Fruit fly (Drosophila melanogaster) whole organism, embryonic: ENCODE data around the gene ArfGAP1.

Experiments
- CG10565 ChIP-seq: fragments of 200-800 bp; sonication (Bioruptor generic); optimal IDR thresholded peaks from 3 replicates; lab custom pipeline; 2016; ENCODE audit warnings: missing biosample characterization, mild to moderate bottlenecking, missing genetic modification characterization
- CG15269 ChIP-seq: fragments of 200-800 bp; sonication (Bioruptor generic); optimal IDR thresholded peaks from 2 replicates; lab custom pipeline; 2018; ENCODE audit warnings: missing biosample characterization, mild to moderate bottlenecking, missing genetic modification characterization, moderate library complexity
- CG17568 ChIP-seq: fragments of 200-800 bp; sonication (Bioruptor generic); optimal IDR thresholded peaks from 2 replicates; lab custom pipeline; 2018; ENCODE audit warnings: missing biosample characterization, mild to moderate bottlenecking, missing genetic modification characterization, moderate library complexity
- CG1832 ChIP-seq: fragments of 200-800 bp; sonication (Bioruptor generic); optimal IDR thresholded peaks from 2 replicates; lab custom pipeline; 2017; ENCODE audit warnings: missing biosample characterization, mild to moderate bottlenecking, missing genetic modification characterization, inconsistent platforms
- CG2120 ChIP-seq: fragments of 200-800 bp; sonication (Bioruptor generic); optimal IDR thresholded peaks from 3 replicates; lab custom pipeline; 2016; ENCODE audit warnings: missing biosample characterization, missing genetic modification characterization
- CG3163 ChIP-seq: fragments of 200-800 bp; sonication (Bioruptor generic); optimal IDR thresholded peaks from 3 replicates; lab custom pipeline; 2016; ENCODE audit warnings: missing biosample characterization, missing genetic modification characterization
- CG3281 ChIP-seq: fragments of 200-800 bp; sonication (Bioruptor generic); optimal IDR thresholded peaks from 3 replicates; lab custom pipeline; 2017; ENCODE audit warnings: missing biosample characterization, mild to moderate bottlenecking, missing genetic modification characterization
- CG34224 ChIP-seq: fragments of 200-800 bp; sonication (Bioruptor generic); IDR thresholded peaks from 3 replicates; pipeline ENCODE4 v1.3.6; 2022; ENCODE audit warnings: missing biosample characterization, missing genetic modification characterization; ENCODE audit not compliant: partially characterized antibody
- CG34376 ChIP-seq: fragments of 200-800 bp; sonication (Bioruptor generic); optimal IDR thresholded peaks from 2 replicates; lab custom pipeline; 2018; ENCODE audit warnings: missing biosample characterization, mild to moderate bottlenecking, missing genetic modification characterization
- CG4424 ChIP-seq: fragments of 200-800 bp; sonication (Bioruptor generic); optimal IDR thresholded peaks from 3 replicates; lab custom pipeline; 2016; ENCODE audit warnings: missing biosample characterization, missing genetic modification characterization
- CG9437 ChIP-seq: fragments of 200-800 bp; sonication (Bioruptor generic); optimal IDR thresholded peaks from 2 replicates; lab custom pipeline; 2018; ENCODE audit warnings: missing biosample characterization, mild to moderate bottlenecking, missing genetic modification characterization
- Deaf1 ChIP-seq: fragments of 200-800 bp; optimal IDR thresholded peaks from 3 replicates; lab custom pipeline; 2019; ENCODE audit warnings: missing biosample characterization, mild to moderate bottlenecking, missing genetic modification characterization, moderate library complexity
- Dip2 ChIP-seq: fragments of 200-800 bp; sonication (Bioruptor generic); IDR thresholded peaks from 2 replicates; pipeline ENCODE4 v1.3.6; 2022; ENCODE audit warnings: missing biosample characterization, missing genetic modification characterization
- Ets65A ChIP-seq: fragments of 200-800 bp; sonication (Bioruptor generic); peaks from one replicate; lab custom pipeline; 2016; ENCODE audit warnings: missing biosample characterization, missing genetic modification characterization
- H2.0 ChIP-seq: fragments of 200-800 bp; sonication (Bioruptor generic); IDR thresholded peaks from 2 replicates; pipeline ENCODE4 v1.3.6; 2022; ENCODE audit warnings: missing biosample characterization, missing genetic modification characterization
- Hey ChIP-seq: fragments of 200-800 bp; sonication (Bioruptor generic); optimal IDR thresholded peaks from 3 replicates; lab custom pipeline; 2018; ENCODE audit warnings: missing biosample characterization, mild to moderate bottlenecking, missing genetic modification characterization
- MESR4 ChIP-seq: fragments of 200-800 bp; sonication (Bioruptor generic); optimal IDR thresholded peaks from 2 replicates; lab custom pipeline; 2018; ENCODE audit warnings: missing biosample characterization, mild to moderate bottlenecking, missing genetic modification characterization, moderate library complexity
- Meics ChIP-seq: fragments of 200-800 bp; sonication (Bioruptor generic); optimal IDR thresholded peaks from 2 replicates; lab custom pipeline; 2017; ENCODE audit warnings: missing biosample characterization, mild to moderate bottlenecking, missing genetic modification characterization
- Neu2 ChIP-seq: fragments of 200-800 bp; sonication (Bioruptor generic); optimal IDR thresholded peaks from 3 replicates; lab custom pipeline; 2016; ENCODE audit warnings: missing biosample characterization, missing genetic modification characterization, borderline replicate concordance
- Oaz ChIP-seq: fragments of 200-800 bp; sonication (Bioruptor generic); IDR thresholded peaks from 2 replicates; pipeline ENCODE4 v1.3.6; 2022; ENCODE audit warnings: missing biosample characterization, missing genetic modification characterization
- Pdp1 ChIP-seq, 2 experiments: fragments of 200-800 bp; sonication (Bioruptor generic); optimal IDR thresholded peaks; 3 replicates each; lab custom pipeline; 2016; ENCODE audit warnings: missing biosample characterization in 2 of 2, missing genetic modification characterization in 2 of 2, mild to moderate bottlenecking in 1 of 2, moderate library complexity in 1 of 2
- Poxn ChIP-seq: fragments of 200-800 bp; sonication (Bioruptor generic); IDR thresholded peaks from 2 replicates; pipeline ENCODE4 v1.3.6; 2022; ENCODE audit warnings: missing biosample characterization, missing genetic modification characterization
- Trl ChIP-seq, 3 experiments: fragments of >200 bp in 2 of 3; fragments of 200-800 bp in 1 of 3; sonication (Bioruptor generic) in 1 of 3; optimal IDR thresholded peaks; 2 replicates in 1 of 3; 3 replicates in 2 of 3; lab custom pipeline; 2016 to 2017; ENCODE audit warnings: missing biosample characterization in 1 of 3, missing genetic modification characterization in 1 of 3
- Xbp1 ChIP-seq: fragments of 200-800 bp; sonication (Bioruptor generic); optimal IDR thresholded peaks from 3 replicates; lab custom pipeline; 2016; ENCODE audit warnings: missing biosample characterization, mild to moderate bottlenecking, missing genetic modification characterization
- Xrp1 ChIP-seq: fragments of 200-800 bp; sonication (Bioruptor generic); IDR thresholded peaks from 2 replicates; pipeline ENCODE4 v1.3.6; 2022; ENCODE audit warnings: missing biosample characterization, missing genetic modification characterization
- ab ChIP-seq: fragments of 200-800 bp; sonication (Bioruptor generic); optimal IDR thresholded peaks from 2 replicates; lab custom pipeline; 2016; ENCODE audit warnings: missing biosample characterization, missing genetic modification characterization
- chinmo ChIP-seq: fragments of 200-800 bp; sonication (Bioruptor generic); IDR thresholded peaks from 4 replicates; pipeline ENCODE4 v1.3.6; 2022; ENCODE audit warnings: missing biosample characterization, missing genetic modification characterization; ENCODE audit not compliant: partially characterized antibody
- chn ChIP-seq: fragments of 200-800 bp; sonication (Bioruptor generic); optimal IDR thresholded peaks from 2 replicates; lab custom pipeline; 2016; ENCODE audit warnings: missing biosample characterization, missing genetic modification characterization
- corto ChIP-seq: fragments of 200-800 bp; sonication (Bioruptor generic); optimal IDR thresholded peaks from 2 replicates; lab custom pipeline; 2016; ENCODE audit warnings: missing biosample characterization, mild to moderate bottlenecking, missing genetic modification characterization, moderate library complexity
- dimm ChIP-seq: fragments of 200-800 bp; sonication (Bioruptor generic); IDR thresholded peaks from 2 replicates; pipeline ENCODE4 v1.3.6; 2022; ENCODE audit warnings: missing biosample characterization, missing genetic modification characterization
- dysf ChIP-seq: fragments of 200-800 bp; sonication (Bioruptor generic); IDR thresholded peaks from 3 replicates; pipeline ENCODE4 v1.3.6; 2022; ENCODE audit warnings: missing biosample characterization, missing genetic modification characterization
- exex ChIP-seq: fragments of 200-800 bp; sonication (Bioruptor generic); optimal IDR thresholded peaks from 4 replicates; lab custom pipeline; 2018; ENCODE audit warnings: missing biosample characterization, mild to moderate bottlenecking, missing genetic modification characterization, moderate library complexity
- eyg ChIP-seq: fragments of 200-800 bp; sonication (Bioruptor generic); optimal IDR thresholded peaks from 3 replicates; lab custom pipeline; 2016; ENCODE audit warnings: missing biosample characterization, missing genetic modification characterization
- fd102C ChIP-seq: fragments of 200-800 bp; sonication (Bioruptor generic); optimal IDR thresholded peaks from 2 replicates; lab custom pipeline; 2018; ENCODE audit warnings: missing biosample characterization, mild to moderate bottlenecking, missing genetic modification characterization, moderate library complexity
- ftz-f1 ChIP-seq: fragments of 200-800 bp; sonication (Bioruptor generic); optimal IDR thresholded peaks from 2 replicates; lab custom pipeline; 2016; ENCODE audit warnings: missing biosample characterization, missing genetic modification characterization
- gcm2 ChIP-seq: fragments of 200-800 bp; sonication (Bioruptor generic); optimal IDR thresholded peaks from 2 replicates; lab custom pipeline; 2016; ENCODE audit warnings: missing biosample characterization, missing genetic modification characterization
- klu ChIP-seq: fragments of 200-800 bp; sonication (Bioruptor generic); IDR thresholded peaks from 2 replicates; pipeline ENCODE4 v1.3.6; 2022; ENCODE audit warnings: missing biosample characterization, missing genetic modification characterization
- lilli ChIP-seq: fragments of 200-800 bp; sonication (Bioruptor generic); optimal IDR thresholded peaks from 3 replicates; lab custom pipeline; 2016; ENCODE audit warnings: missing biosample characterization, missing genetic modification characterization
- mirr ChIP-seq: fragments of 200-800 bp; sonication (Bioruptor generic); optimal IDR thresholded peaks from 3 replicates; lab custom pipeline; 2018; ENCODE audit warnings: missing biosample characterization, mild to moderate bottlenecking, missing genetic modification characterization
- onecut ChIP-seq: fragments of 200-800 bp; sonication (Bioruptor generic); IDR thresholded peaks from 2 replicates; pipeline ENCODE4 v1.3.6; 2022; ENCODE audit warnings: missing biosample characterization, missing genetic modification characterization
- seq ChIP-seq: fragments of 200-800 bp; sonication (Bioruptor generic); IDR thresholded peaks from 2 replicates; pipeline ENCODE4 v1.3.6; 2022; ENCODE audit warnings: missing biosample characterization, missing genetic modification characterization
- slbo ChIP-seq: fragments of 200-800 bp; sonication (Bioruptor generic); IDR thresholded peaks from 2 replicates; pipeline ENCODE4 v1.3.6; 2022; ENCODE audit warnings: missing biosample characterization, missing genetic modification characterization
- sob ChIP-seq: fragments of 200-800 bp; sonication (Bioruptor generic); IDR thresholded peaks from 2 replicates; pipeline ENCODE4 v1.3.6; 2022; ENCODE audit warnings: missing biosample characterization, missing genetic modification characterization
- sug ChIP-seq: fragments of 200-800 bp; optimal IDR thresholded peaks from 2 replicates; lab custom pipeline; 2019; ENCODE audit warnings: missing biosample characterization, mild to moderate bottlenecking, missing genetic modification characterization, moderate library complexity
- tap ChIP-seq: fragments of 200-800 bp; optimal IDR thresholded peaks from 3 replicates; lab custom pipeline; 2019; ENCODE audit warnings: missing biosample characterization, mild to moderate bottlenecking, missing genetic modification characterization, moderate library complexity
- unpg ChIP-seq: fragments of 200-800 bp; sonication (Bioruptor generic); optimal IDR thresholded peaks from 3 replicates; lab custom pipeline; 2018; ENCODE audit warnings: missing biosample characterization, mild to moderate bottlenecking, missing genetic modification characterization, moderate library complexity

ArfGAP1 gene

dm6 chr3L:12414189-12414964, 3.0 kb downstream of the ArfGAP1 start, which contains the start of gene SCaMC (continued):
- no peak for TF ChIP-seq CG1832 (GFP tag; lab: Kevin White, UChicago)
- TF ChIP-seq unpg (GFP tag; lab: Kevin White, UChicago), result no peak
- TF ChIP-seq sob, result no peak
- TF ChIP-seq ab (GFP tag; lab: Kevin White, UChicago), result no peak
- TF ChIP-seq klu (GFP tag; lab: Robert Waterston, UW), result no peak

DNA sequence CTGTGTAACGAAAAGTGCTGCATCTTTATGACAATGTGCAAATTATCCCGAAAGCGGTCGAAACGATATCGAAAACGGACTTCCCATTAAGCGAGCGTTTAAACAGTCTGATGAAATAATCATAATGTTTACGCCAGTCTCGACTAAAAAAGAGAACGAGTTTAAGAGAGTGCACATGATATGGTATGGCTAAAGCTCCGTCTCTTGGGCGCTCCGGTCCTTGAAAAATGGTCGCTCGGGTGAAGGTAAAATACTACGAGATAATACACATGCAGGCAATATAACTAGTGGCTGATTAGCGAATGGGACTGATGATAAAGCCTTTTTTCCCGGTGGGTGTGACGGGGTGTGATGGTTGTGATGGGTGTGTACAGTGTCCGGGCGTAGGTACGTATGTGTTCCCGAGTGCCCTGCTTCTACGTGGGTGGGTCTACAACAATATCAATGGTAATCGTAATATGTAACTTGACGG, 6.1 kb downstream of the ArfGAP1 start:
- TF ChIP-seq CG3163 (GFP tag; lab: Kevin White, UChicago), result peak; percentile 18
- TF ChIP-seq mirr (GFP tag; lab: Kevin White, UChicago), result peak; percentile 28
- TF ChIP-seq CG15269, result no peak
- peak; percentile 53 for TF ChIP-seq sug (tag; lab: Kevin White, UChicago)
- peak; percentile 45 for TF ChIP-seq CG34376 (GFP tag; lab: Kevin White, UChicago)
- no peak for TF ChIP-seq dysf (GFP tag; lab: Robert Waterston, UW)
- no peak for TF ChIP-seq Meics (GFP tag; lab: Kevin White, UChicago)
- TF ChIP-seq CG3281, result no peak
- peak; percentile 42 for TF ChIP-seq exex (tag; lab: Kevin White, UChicago)
- TF ChIP-seq Hey (tag; lab: Kevin White, UChicago), result no peak
- 0 out of 2 replicates have a peak, but pooled peaks have one; percentile 4 for TF ChIP-seq Oaz (GFP tag; lab: Robert Waterston, UW)
- TF ChIP-seq Trl (optimal IDR thresholded peaks at IDR 0.05; lab: Kevin White, UChicago), result peak in 1 of 2 experiments; percentile 29
- no peak for TF ChIP-seq Trl (GFP tag; optimal IDR thresholded peaks at IDR 0.05; lab: Kevin White, UChicago)
- TF ChIP-seq chinmo, result peak; percentile 54; the same call in 1 of the 4 replicates
- no peak for TF ChIP-seq CG10565 (GFP tag; lab: Kevin White, UChicago)
- TF ChIP-seq fd102C (GFP tag; lab: Kevin White, UChicago), result no peak
- peak; percentile 64 for TF ChIP-seq ftz-f1 (GFP tag; lab: Kevin White, UChicago)
- TF ChIP-seq tap (tag; lab: Kevin White, UChicago), result no peak
- no peak for TF ChIP-seq CG9437 (GFP tag; lab: Kevin White, UChicago)
- no peak for TF ChIP-seq Poxn (GFP tag; lab: Robert Waterston, UW)
- TF ChIP-seq Xrp1 (GFP tag; lab: Robert Waterston, UW), result no peak
- no peak for TF ChIP-seq Xbp1 (GFP tag; lab: Kevin White, UChicago)
- TF ChIP-seq CG4424 (GFP tag; lab: Kevin White, UChicago), result no peak
- TF ChIP-seq onecut (GFP tag; lab: Robert Waterston, UW), result no peak
- no peak for TF ChIP-seq gcm2 (GFP tag; lab: Kevin White, UChicago)
- peak; percentile 7 for TF ChIP-seq Deaf1 (tag; lab: Kevin White, UChicago)

- no peak for TF ChIP-seq chn
- TF ChIP-seq lilli (GFP tag; lab: Kevin White, UChicago), result no peak
- TF ChIP-seq H2.0, result no peak
- TF ChIP-seq dimm, result no peak
- TF ChIP-seq eyg (GFP tag; lab: Kevin White, UChicago), result no peak
- TF ChIP-seq MESR4 (GFP tag; lab: Kevin White, UChicago), result no peak
- no peak for TF ChIP-seq seq
- TF ChIP-seq slbo (GFP tag; lab: Robert Waterston, UW), result no peak
- no peak for TF ChIP-seq Ets65A
- TF ChIP-seq CG17568 (GFP tag; lab: Kevin White, UChicago), result no peak
- no peak for TF ChIP-seq Dip2 (GFP tag; lab: Robert Waterston, UW)
- peak; percentile 53 for TF ChIP-seq corto (GFP tag; lab: Kevin White, UChicago)
- TF ChIP-seq Pdp1 (GFP tag; optimal IDR thresholded peaks at IDR 0.05; lab: Kevin White, UChicago), result peak in 1 of 2 experiments; percentile 19
- TF ChIP-seq CG34224 (GFP tag; lab: Robert Waterston, UW), result 0 out of 3 replicates have a peak, but pooled peaks have one; percentile 13
- no peak for TF ChIP-seq Neu2 (GFP tag; lab: Kevin White, UChicago)
- TF ChIP-seq CG2120 (GFP tag; lab: Kevin White, UChicago), result no peak
These were observed 6.7 kb downstream of the ArfGAP1 start for dm6 chr3L:12410472-12411213.
